Worm (Caenorhabditis elegans) whole organism, L2 larva: ENCODE results near the gene R11D1.1.

Experiments used
- F13H6.1 ChIP-seq: sonication (generic microtip); optimal IDR thresholded peaks from 2 replicates; lab custom pipeline; 2016; ENCODE audit warnings: missing genetic modification characterization, missing compliant biosample characterization
- Y55F3AM.14 ChIP-seq: fragments of 200-800 bp; sonication (Bioruptor generic); optimal IDR thresholded peaks from 2 replicates; lab custom pipeline; 2018; ENCODE audit warnings: mild to moderate bottlenecking, missing genetic modification characterization, missing compliant biosample characterization
- ZK546.5 ChIP-seq: sonication (generic microtip); optimal IDR thresholded peaks from 2 replicates; lab custom pipeline; 2017; ENCODE audit warnings: missing biosample characterization, missing genetic modification characterization
- alr-1 ChIP-seq: fragments of 150-350 bp; optimal IDR thresholded peaks from 2 replicates; lab custom pipeline; 2014; ENCODE audit warnings: missing biosample characterization, missing genetic modification characterization
- aly-2 ChIP-seq: fragments of 150-350 bp; optimal IDR thresholded peaks from 2 replicates; lab custom pipeline; 2014; ENCODE audit warnings: missing biosample characterization, missing genetic modification characterization
- ama-1 ChIP-seq: fragments of 150-350 bp; optimal IDR thresholded peaks from 2 replicates; lab custom pipeline; 2018; ENCODE audit warnings: inconsistent platforms
- blmp-1 ChIP-seq: sonication (generic microtip); optimal IDR thresholded peaks from 2 replicates; lab custom pipeline; 2017; ENCODE audit warnings: missing genetic modification characterization, mild to moderate bottlenecking, missing compliant biosample characterization, antibody characterized with exemption, moderate library complexity; ENCODE audit not compliant: insufficient read depth
- ceh-16 ChIP-seq: fragments of 150-350 bp; optimal IDR thresholded peaks from 2 replicates; lab custom pipeline; 2014; ENCODE audit warnings: missing biosample characterization, missing genetic modification characterization
- crh-2 ChIP-seq: sonication (generic microtip); optimal IDR thresholded peaks from 2 replicates; lab custom pipeline; 2017; ENCODE audit warnings: missing biosample characterization, missing genetic modification characterization
- dmd-4 ChIP-seq: sonication (generic microtip); optimal IDR thresholded peaks from 2 replicates; lab custom pipeline; 2017; ENCODE audit warnings: missing biosample characterization, missing genetic modification characterization
- elt-3 ChIP-seq: sonication (generic microtip); optimal IDR thresholded peaks from 2 replicates; lab custom pipeline; 2017; ENCODE audit warnings: missing biosample characterization, missing genetic modification characterization
- fos-1 ChIP-seq: fragments of 150-350 bp; optimal IDR thresholded peaks from 2 replicates; lab custom pipeline; 2014; ENCODE audit warnings: missing biosample characterization, missing genetic modification characterization
- gmeb-1 ChIP-seq: fragments of 150-350 bp; optimal IDR thresholded peaks from 2 replicates; lab custom pipeline; 2014; ENCODE audit warnings: missing biosample characterization, missing genetic modification characterization
- lin-11 ChIP-seq: fragments of 150-350 bp; sonication (generic microtip); optimal IDR thresholded peaks from 2 replicates; lab custom pipeline; 2014; ENCODE audit warnings: missing biosample characterization, missing genetic modification characterization, inconsistent platforms, mixed read lengths
- lin-39 ChIP-seq: fragments of 150-350 bp; optimal IDR thresholded peaks from 2 replicates; lab custom pipeline; 2014; ENCODE audit warnings: missing biosample characterization, missing genetic modification reagents, missing genetic modification characterization
- lsy-2 ChIP-seq, 2 experiments: fragments of 150-350 bp in 1 of 2; sonication (generic microtip) in 1 of 2; optimal IDR thresholded peaks; 2 replicates each; lab custom pipeline; 2014 to 2017; ENCODE audit warnings: missing biosample characterization in 2 of 2, missing genetic modification characterization in 2 of 2
- mab-5 ChIP-seq: fragments of 150-350 bp; optimal IDR thresholded peaks from 2 replicates; lab custom pipeline; 2014; ENCODE audit warnings: missing biosample characterization, missing genetic modification characterization
- mbf-1 ChIP-seq: sonication (generic microtip); optimal IDR thresholded peaks from 2 replicates; lab custom pipeline; 2017; ENCODE audit warnings: missing biosample characterization, missing genetic modification characterization
- nhr-10 ChIP-seq: sonication (generic microtip); optimal IDR thresholded peaks from 2 replicates; lab custom pipeline; 2017; ENCODE audit warnings: missing biosample characterization, missing genetic modification characterization
- nhr-11 ChIP-seq: fragments of 150-350 bp; optimal IDR thresholded peaks from 2 replicates; lab custom pipeline; 2014; ENCODE audit warnings: missing biosample characterization, missing genetic modification characterization
- nhr-12 ChIP-seq: fragments of 150-350 bp; optimal IDR thresholded peaks from 2 replicates; lab custom pipeline; 2014; ENCODE audit warnings: missing biosample characterization, missing genetic modification characterization
- nhr-129 ChIP-seq: fragments of 150-350 bp; optimal IDR thresholded peaks from 2 replicates; lab custom pipeline; 2014; ENCODE audit warnings: missing biosample characterization, missing genetic modification characterization
- nhr-21 ChIP-seq: fragments of 150-350 bp; optimal IDR thresholded peaks from 2 replicates; lab custom pipeline; 2014; ENCODE audit warnings: missing biosample characterization, missing genetic modification characterization
- nhr-237 ChIP-seq: fragments of 150-350 bp; optimal IDR thresholded peaks from 2 replicates; lab custom pipeline; 2014; ENCODE audit warnings: missing biosample characterization, missing genetic modification characterization
- nhr-6 ChIP-seq: fragments of 150-350 bp; optimal IDR thresholded peaks from 2 replicates; lab custom pipeline; 2014; ENCODE audit warnings: missing biosample characterization, missing genetic modification characterization
- peb-1 ChIP-seq: fragments of 150-350 bp; optimal IDR thresholded peaks from 2 replicates; lab custom pipeline; 2014; ENCODE audit warnings: missing biosample characterization, missing genetic modification characterization
- skn-1 ChIP-seq: sonication (generic microtip); optimal IDR thresholded peaks from 2 replicates; lab custom pipeline; 2017; ENCODE audit warnings: missing biosample characterization, missing genetic modification characterization
- sma-3 ChIP-seq: sonication (generic microtip); optimal IDR thresholded peaks from 2 replicates; lab custom pipeline; 2016; ENCODE audit warnings: missing genetic modification reagents, missing genetic modification characterization, missing compliant biosample characterization
- sma-9 ChIP-seq, 2 experiments: fragments of 150-350 bp in 1 of 2; sonication (generic microtip) in 1 of 2; optimal IDR thresholded peaks; 2 replicates each; lab custom pipeline; 2014 to 2016; ENCODE audit warnings: missing genetic modification characterization in 2 of 2, mild to moderate bottlenecking in 1 of 2, missing biosample characterization in 1 of 2, missing compliant biosample characterization in 1 of 2, missing genetic modification reagents in 1 of 2, moderate library complexity in 1 of 2
- snpc-4 ChIP-seq: fragments of 150-350 bp; optimal IDR thresholded peaks from 2 replicates; lab custom pipeline; 2014; ENCODE audit warnings: missing biosample characterization, missing genetic modification characterization
- unc-55 ChIP-seq: fragments of 150-350 bp; sonication (generic microtip); optimal IDR thresholded peaks from 3 replicates; lab custom pipeline; 2014; ENCODE audit warnings: missing biosample characterization, missing genetic modification reagents, missing genetic modification characterization
- unc-62 ChIP-seq: fragments of 150-350 bp; optimal IDR thresholded peaks from 2 replicates; lab custom pipeline; 2014; ENCODE audit warnings: missing biosample characterization, missing genetic modification reagents, missing genetic modification characterization
- ztf-11 ChIP-seq: sonication (generic microtip); optimal IDR thresholded peaks from 2 replicates; lab custom pipeline; 2017; ENCODE audit warnings: missing biosample characterization, missing genetic modification characterization

The R11D1.1 gene

DNA sequence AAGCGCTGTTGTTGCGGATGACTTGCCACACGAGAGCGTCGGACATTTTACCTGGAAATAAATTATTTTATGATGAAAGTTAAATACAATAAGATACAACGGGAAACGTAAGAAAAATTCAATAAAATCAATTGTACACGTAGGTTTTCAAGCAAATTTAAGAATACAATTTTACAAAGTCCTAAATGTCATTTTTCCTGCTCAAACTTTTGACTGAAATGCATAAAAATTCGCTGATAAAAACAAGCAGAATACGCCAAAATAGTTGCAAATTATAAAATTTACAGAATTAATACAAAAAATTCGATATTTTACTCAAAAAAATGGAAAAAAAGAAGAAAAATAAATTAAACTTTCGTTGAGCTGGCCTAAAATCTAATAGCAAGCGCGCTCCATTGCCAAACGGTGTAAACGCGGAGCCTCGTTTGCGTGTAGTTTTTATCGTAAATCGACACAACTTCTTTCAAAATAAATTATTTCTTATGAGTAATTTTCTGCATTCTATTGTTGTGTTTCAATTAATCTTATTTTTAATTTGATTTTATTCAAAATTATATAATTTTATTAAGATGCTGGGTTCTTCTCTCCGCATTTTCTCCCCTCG lies 24.0 kb downstream of the R11D1.1 start, which contains the start of the genes rpl-28 and mrpl-49 (continued):
- TF ChIP-seq ZK546.5, result no peak
- TF ChIP-seq, all 48 proteins: peak for 26

DNA sequence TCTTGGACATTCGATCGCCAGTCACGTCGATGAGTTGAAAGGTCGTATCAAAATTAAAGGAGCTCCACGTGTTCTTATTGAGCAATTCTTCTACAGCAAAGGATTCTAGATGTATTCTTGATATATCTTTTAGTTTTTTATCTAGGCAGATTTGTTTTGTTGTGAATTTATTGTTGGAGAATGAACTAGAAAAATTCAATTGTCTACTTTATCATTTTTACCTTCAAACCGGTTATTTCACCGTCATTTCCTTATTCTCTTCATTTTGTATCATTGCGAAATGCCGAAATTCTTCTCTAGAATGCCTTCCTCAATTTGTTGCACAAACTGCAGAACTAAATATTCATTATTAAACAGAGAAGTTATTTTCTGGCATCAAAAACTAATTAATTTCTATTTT lies 25.0 kb downstream of the R11D1.1 start, which contains the start of gene R11D1.10:
R11D1.10 (plus strand) TSS at position 301 of the 400 bp plus-strand sequence.
- TF ChIP-seq nhr-6 (tag; lab: Kevin White, UChicago) (no peak), nhr-21 (tag; lab: Kevin White, UChicago) (no peak), nhr-12 (tag; lab: Kevin White, UChicago) (no peak), sma-3 (no peak), mbf-1 (tag; lab: Kevin White, UChicago) (no peak), peb-1 (tag; lab: Kevin White, UChicago) (no peak), aly-2 (no peak)
- TF ChIP-seq, all 48 proteins: peak for 0

DNA sequence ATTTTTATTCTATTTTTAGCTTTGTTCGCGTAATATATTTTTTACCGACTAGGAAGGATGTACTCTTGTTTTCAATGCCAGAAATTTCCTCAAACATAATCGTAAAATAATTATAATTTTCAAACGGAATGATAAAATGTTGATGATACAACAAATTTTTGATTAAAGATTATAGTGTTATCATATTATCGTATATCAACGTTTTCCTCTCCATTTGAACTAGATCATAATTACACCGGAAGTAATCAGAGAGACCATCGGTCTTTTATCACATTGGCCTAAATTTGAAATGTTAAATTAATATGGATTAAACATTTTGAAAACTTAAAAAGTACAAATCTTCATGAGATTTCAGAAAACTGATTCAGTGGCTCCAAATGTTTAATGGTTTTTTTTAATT lies 28.6 kb downstream of the R11D1.1 start:
- peak; percentile 62 for TF ChIP-seq fos-1 (tag; lab: Kevin White, UChicago)
- no peak for TF ChIP-seq ztf-11 (tag; lab: Kevin White, UChicago)
- peak; percentile 18 for TF ChIP-seq crh-2
- peak; percentile 46 for TF ChIP-seq sma-9 (GFP tag; optimal IDR thresholded peaks at IDR 0.05; lab: Kevin White, UChicago)
- TF ChIP-seq sma-9 (tag; optimal IDR thresholded peaks at IDR 0.05; lab: Kevin White, UChicago), result no peak

- peak; percentile 87 for TF ChIP-seq nhr-129
- TF ChIP-seq crh-2, result no peak
- no peak for TF ChIP-seq unc-55 (GFP tag; lab: Kevin White, UChicago)
- TF ChIP-seq ztf-11 (tag; lab: Kevin White, UChicago), result no peak
- no peak for TF ChIP-seq lsy-2 (tag; optimal IDR thresholded peaks at IDR 0.05; lab: Kevin White, UChicago)
- TF ChIP-seq sma-3, result peak; percentile 11
- TF ChIP-seq fos-1 (tag; lab: Kevin White, UChicago), result peak; percentile 59
- TF ChIP-seq nhr-10 (tag; lab: Kevin White, UChicago), result no peak
- TF ChIP-seq sma-9 (GFP tag; optimal IDR thresholded peaks at IDR 0.05; lab: Kevin White, UChicago), result peak; percentile 50
- no peak for TF ChIP-seq sma-9 (tag; optimal IDR thresholded peaks at IDR 0.05; lab: Kevin White, UChicago)
- no peak for TF ChIP-seq alr-1 (tag; lab: Kevin White, UChicago)
Measured at ce11 chrV:12733465-12734248, 29.5 kb downstream of the R11D1.1 start, which contains the start of the genes dhs-21 and xbx-9. Gene dhs-21 (minus strand): TSS chrV:12733645. Gene xbx-9 (plus strand): TSS chrV:12734198.

ce11 chrV:12736166-12736753 lies 32.1 kb downstream of the R11D1.1 start, which contains the start of gene cky-1:
Gene cky-1 (plus strand): TSS chrV:12736703.
- no peak for TF ChIP-seq mab-5 (tag; lab: Kevin White, UChicago)
- no peak for TF ChIP-seq nhr-237 (tag; lab: Kevin White, UChicago)
- TF ChIP-seq ceh-16 (tag; lab: Kevin White, UChicago), result no peak
- TF ChIP-seq peb-1 (tag; lab: Kevin White, UChicago), result peak; percentile 71
- no peak for TF ChIP-seq nhr-11 (tag; lab: Kevin White, UChicago)
- TF ChIP-seq unc-62 (GFP tag; lab: Kevin White, UChicago), result no peak
- TF ChIP-seq gmeb-1 (tag; lab: Kevin White, UChicago), result no peak
- TF ChIP-seq blmp-1 (tag; lab: Kevin White, UChicago), result no peak
- no peak for TF ChIP-seq unc-55 (GFP tag; lab: Kevin White, UChicago)
- TF ChIP-seq, all 48 proteins: peak for 1

DNA sequence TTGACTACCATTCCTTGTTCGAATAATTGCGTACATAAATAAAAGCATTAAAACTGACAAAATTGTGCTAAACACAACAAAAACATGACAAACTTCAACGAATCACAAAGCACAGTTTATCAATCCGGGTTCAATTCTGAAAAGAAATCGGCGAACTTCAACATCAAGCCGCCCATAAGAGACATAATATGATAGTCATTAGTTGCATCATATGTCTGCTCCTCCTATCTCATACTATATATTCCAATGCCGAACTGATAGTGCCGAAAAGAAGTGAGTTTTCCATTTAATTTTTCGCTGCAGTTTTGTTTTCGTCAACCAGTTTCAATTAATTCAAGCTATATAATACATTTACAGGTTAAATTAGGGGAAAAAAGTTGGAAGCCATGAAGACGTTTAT lies 37.5 kb downstream of the R11D1.1 start, which contains the start of gene hrg-7:
hrg-7 (plus strand) TSS at position 358 of the 400 bp plus-strand sequence.
- TF ChIP-seq lsy-2 (tag; optimal IDR thresholded peaks at IDR 0.05; lab: Kevin White, UChicago) (no peak), gmeb-1 (tag; lab: Kevin White, UChicago) (peak; percentile 8), F13H6.1 (no peak), nhr-10 (tag; lab: Kevin White, UChicago) (no peak), skn-1 (tag; lab: Kevin White, UChicago) (no peak), sma-9 (GFP tag; optimal IDR thresholded peaks at IDR 0.05; lab: Kevin White, UChicago) (peak; percentile 54), sma-9 (tag; optimal IDR thresholded peaks at IDR 0.05; lab: Kevin White, UChicago) (no peak), elt-3 (tag; lab: Kevin White, UChicago) (no peak), blmp-1 (tag; lab: Kevin White, UChicago) (no peak), nhr-129 (peak; percentile 96), ama-1 (lab: Kevin White, UChicago) (no peak), lin-39 (tag; lab: Kevin White, UChicago) (no peak), crh-2 (peak; percentile 70), ZK546.5 (no peak), ztf-11 (tag; lab: Kevin White, UChicago) (no peak), nhr-6 (tag; lab: Kevin White, UChicago) (no peak), mab-5 (tag; lab: Kevin White, UChicago) (no peak), ceh-16 (tag; lab: Kevin White, UChicago) (no peak), lin-11 (tag; lab: Kevin White, UChicago) (no peak), Y55F3AM.14 (GFP tag; lab: Kevin White, UChicago) (no peak), fos-1 (tag; lab: Kevin White, UChicago) (peak; percentile 82), sma-3 (no peak), peb-1 (tag; lab: Kevin White, UChicago) (no peak), dmd-4 (tag; lab: Kevin White, UChicago) (no peak), nhr-11 (tag; lab: Kevin White, UChicago) (no peak), snpc-4 (tag; lab: Kevin White, UChicago) (no peak)
- TF ChIP-seq, all 48 proteins: peak for 5
